Worm (Caenorhabditis elegans) whole organism, early embryonic: Measurements from ENCODE around the gene F07G6.12.
"Not testable (repeated sequence)": the region's sequence is repeated elsewhere in the genome, so short reads cannot be mapped to it uniquely, and the experiment has no call there.

Experiments
- B0310.2 ChIP-seq: sonication (generic microtip); optimal IDR thresholded peaks from 2 replicates; lab custom pipeline; 2016; ENCODE audit warnings: mild to moderate bottlenecking, missing genetic modification characterization, missing compliant biosample characterization
- F13C5.2 ChIP-seq: sonication (generic microtip); optimal IDR thresholded peaks from 2 replicates; lab custom pipeline; 2017; ENCODE audit warnings: mild to moderate bottlenecking, missing genetic modification characterization, inconsistent platforms, missing compliant biosample characterization
- aly-1 ChIP-seq: sonication (generic microtip); optimal IDR thresholded peaks from 2 replicates; lab custom pipeline; 2016; ENCODE audit warnings: missing genetic modification characterization, missing compliant biosample characterization
- ama-1 ChIP-seq: fragments of 150-350 bp; optimal IDR thresholded peaks from 2 replicates; lab custom pipeline; 2014
- ceh-13 ChIP-seq: fragments of 200-800 bp; sonication (Bioruptor generic); optimal IDR thresholded peaks from 2 replicates; lab custom pipeline; 2018; ENCODE audit warnings: mild to moderate bottlenecking, missing genetic modification characterization, missing compliant biosample characterization
- ceh-36 ChIP-seq: sonication (generic microtip); optimal IDR thresholded peaks from 2 replicates; lab custom pipeline; 2016; ENCODE audit warnings: missing genetic modification characterization, inconsistent platforms, missing compliant biosample characterization
- ets-7 ChIP-seq: sonication (generic microtip); optimal IDR thresholded peaks from 2 replicates; lab custom pipeline; 2016; ENCODE audit warnings: missing genotype, missing genetic modification characterization, missing compliant biosample characterization
- flt-1 ChIP-seq: fragments of 200-800 bp; sonication (Bioruptor generic); IDR thresholded peaks from 2 replicates; pipeline ENCODE4 v1.3.6; 2022; ENCODE audit warnings: missing genetic modification characterization, missing compliant biosample characterization
- hmbx-1 ChIP-seq: sonication (generic microtip); optimal IDR thresholded peaks from 2 replicates; lab custom pipeline; 2016; ENCODE audit warnings: mild to moderate bottlenecking, missing genetic modification characterization, missing compliant biosample characterization
- hmg-4 ChIP-seq: fragments of 200-800 bp; sonication (Bioruptor generic); optimal IDR thresholded peaks from 2 replicates; lab custom pipeline; 2018; ENCODE audit warnings: mild to moderate bottlenecking, missing genetic modification characterization, missing compliant biosample characterization
- hnd-1 ChIP-seq: sonication (generic microtip); optimal IDR thresholded peaks from 2 replicates; lab custom pipeline; 2016; ENCODE audit warnings: missing genetic modification characterization, missing compliant biosample characterization
- pes-1 ChIP-seq: fragments of 200-800 bp; sonication (Bioruptor generic); IDR thresholded peaks from 2 replicates; pipeline ENCODE4 v1.3.6; 2022; ENCODE audit warnings: missing genetic modification reagents, missing genetic modification characterization, missing compliant biosample characterization
- scrt-1 ChIP-seq: fragments of 200-800 bp; sonication (Bioruptor generic); IDR thresholded peaks from 2 replicates; pipeline ENCODE4 v1.3.6; 2022; ENCODE audit warnings: missing genetic modification characterization, missing compliant biosample characterization
- sea-1 ChIP-seq: fragments of 200-800 bp; sonication (Bioruptor generic); conservative IDR thresholded peaks from 2 replicates; pipeline ENCODE4 v1.3.6; 2022; ENCODE audit warnings: missing genetic modification characterization, missing compliant biosample characterization
- tbx-11 ChIP-seq: fragments of 200-800 bp; sonication (Bioruptor generic); IDR thresholded peaks from 2 replicates; pipeline ENCODE4 v1.3.6; 2022; ENCODE audit warnings: missing genetic modification characterization, missing compliant biosample characterization
- tbx-37 ChIP-seq: fragments of 200-800 bp; sonication (Bioruptor generic); conservative IDR thresholded peaks from 2 replicates; pipeline ENCODE4 v1.3.6; 2022; ENCODE audit warnings: missing genetic modification reagents, missing genetic modification characterization, missing compliant biosample characterization
- tra-4 ChIP-seq: sonication (generic microtip); optimal IDR thresholded peaks from 2 replicates; lab custom pipeline; 2017; ENCODE audit warnings: missing genetic modification characterization, missing compliant biosample characterization

F07G6.12 gene

DNA sequence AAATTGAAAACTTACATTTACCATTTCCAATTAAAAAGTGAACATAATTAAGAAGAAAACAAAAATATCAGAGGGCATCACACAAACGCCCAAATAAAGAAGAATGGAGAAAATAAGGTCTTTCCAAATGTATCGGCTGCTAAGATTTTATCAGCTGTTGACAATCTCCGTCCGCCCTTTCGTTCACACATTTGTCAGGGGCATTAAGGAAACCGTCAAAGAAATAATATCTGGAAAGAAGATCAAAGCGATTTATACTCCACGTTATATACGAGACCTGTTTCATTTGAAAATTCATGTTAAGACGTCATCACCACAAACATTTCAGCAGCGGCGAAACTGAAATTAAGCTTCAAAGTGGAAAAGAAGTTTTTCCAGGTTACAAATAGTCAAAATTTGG lies 23.5 kb upstream of the F07G6.12 start, which contains the start of gene fbxa-52:
fbxa-52 (minus strand) TSS at position 101 of the 400 bp plus-strand sequence.
- no peak for TF ChIP-seq ceh-36 (tag; lab: Kevin White, UChicago)
- no peak for TF ChIP-seq aly-1 (tag; lab: Kevin White, UChicago)
- TF ChIP-seq hmbx-1 (tag; lab: Kevin White, UChicago), result no peak
- no peak for TF ChIP-seq tbx-37 (GFP tag; lab: Robert Waterston, UW)
- TF ChIP-seq tra-4, result no peak
- no peak for TF ChIP-seq scrt-1 (GFP tag; lab: Robert Waterston, UW)
- no peak for TF ChIP-seq ama-1 (lab: Kevin White, UChicago)
- no peak for TF ChIP-seq ceh-13 (GFP tag; lab: Kevin White, UChicago)
- TF ChIP-seq hmg-4 (GFP tag; lab: Kevin White, UChicago), result no peak

DNA sequence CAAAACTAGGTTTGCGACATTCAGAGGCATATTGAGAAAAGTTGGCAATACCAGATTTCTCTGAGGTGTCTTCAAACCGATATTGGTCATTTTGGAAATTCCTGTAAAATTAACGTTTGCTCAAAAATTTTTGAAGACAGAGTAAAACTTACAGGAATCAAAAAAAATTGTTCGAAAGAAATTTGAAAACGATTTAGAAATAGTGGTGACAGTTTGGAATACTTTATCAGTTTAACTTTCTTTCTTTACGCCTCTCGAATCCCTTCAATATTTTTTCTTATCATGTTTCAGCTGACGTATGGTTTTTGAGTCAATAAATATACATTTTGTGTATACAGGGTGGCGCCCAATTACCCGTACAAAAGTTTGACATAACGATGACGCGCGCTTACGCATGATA lies 17.6 kb upstream of the F07G6.12 start, which contains the start of gene fbxa-53:
fbxa-53 (minus strand) TSS at position 101 of the 400 bp plus-strand sequence.
- TF ChIP-seq tbx-37 (GFP tag; lab: Robert Waterston, UW) (no peak), aly-1 (tag; lab: Kevin White, UChicago) (no peak), ets-7 (no peak), tra-4 (no peak), pes-1 (GFP tag; lab: Robert Waterston, UW) (no peak), F13C5.2 (tag; lab: Kevin White, UChicago) (no peak), hmg-4 (GFP tag; lab: Kevin White, UChicago) (no peak), ama-1 (lab: Kevin White, UChicago) (no peak)

ce11 chrX:1720359-1720758 lies 15.7 kb upstream of the F07G6.12 start, which contains the start of gene F07G6.8:
Gene F07G6.8, minus strand, starts transcription at chrX:1720459.
- TF ChIP-seq hmbx-1 (tag; lab: Kevin White, UChicago) (no peak), flt-1 (GFP tag; lab: Robert Waterston, UW) (no peak), scrt-1 (GFP tag; lab: Robert Waterston, UW) (no peak), sea-1 (no peak), tbx-11 (GFP tag; lab: Robert Waterston, UW) (no peak), B0310.2 (no peak), F13C5.2 (tag; lab: Kevin White, UChicago) (no peak), hmg-4 (GFP tag; lab: Kevin White, UChicago) (no peak), aly-1 (tag; lab: Kevin White, UChicago) (no peak), ama-1 (lab: Kevin White, UChicago) (no peak), ceh-36 (tag; lab: Kevin White, UChicago) (no peak), ets-7 (no peak), hnd-1 (no peak), pes-1 (GFP tag; lab: Robert Waterston, UW) (no peak), ceh-13 (GFP tag; lab: Kevin White, UChicago) (no peak), tra-4 (no peak), tbx-37 (GFP tag; lab: Robert Waterston, UW) (no peak)

- TF ChIP-seq hmbx-1 (tag; lab: Kevin White, UChicago) (no peak), B0310.2 (no peak), sea-1 (no peak), pes-1 (GFP tag; lab: Robert Waterston, UW) (no peak), tbx-37 (GFP tag; lab: Robert Waterston, UW) (no peak), ceh-36 (tag; lab: Kevin White, UChicago) (no peak), hmg-4 (GFP tag; lab: Kevin White, UChicago) (no peak), tbx-11 (GFP tag; lab: Robert Waterston, UW) (no peak), scrt-1 (GFP tag; lab: Robert Waterston, UW) (no peak), ceh-13 (GFP tag; lab: Kevin White, UChicago) (no peak), flt-1 (GFP tag; lab: Robert Waterston, UW) (no peak), ama-1 (lab: Kevin White, UChicago) (no peak), aly-1 (tag; lab: Kevin White, UChicago) (no peak), tra-4 (no peak)
These were observed 9.0 kb upstream of the F07G6.12 start, which contains the start of gene F07G6.2 for ce11 chrX:1727056-1727455. Gene F07G6.2, plus strand, starts transcription at chrX:1727356.

- TF ChIP-seq hmbx-1 (tag; lab: Kevin White, UChicago) (no peak), tbx-37 (GFP tag; lab: Robert Waterston, UW) (no peak), hnd-1 (no peak), sea-1 (no peak), B0310.2 (no peak), tra-4 (no peak)
These were observed 6.5 kb upstream of the F07G6.12 start, which contains the start of gene dgn-3 for ce11 chrX:1729558-1729957. Gene dgn-3, plus strand, starts transcription at chrX:1729858.

ce11 chrX:1737606-1738005 lies 1.6 kb downstream of the F07G6.12 start, which contains the start of gene F07G6.10:
Gene F07G6.10, plus strand, starts transcription at chrX:1737906.
- TF ChIP-seq hmg-4 (GFP tag; lab: Kevin White, UChicago) (no peak), ceh-13 (GFP tag; lab: Kevin White, UChicago) (no peak), aly-1 (tag; lab: Kevin White, UChicago) (no peak), ets-7 (no peak), pes-1 (GFP tag; lab: Robert Waterston, UW) (no peak), scrt-1 (GFP tag; lab: Robert Waterston, UW) (no peak), sea-1 (no peak), tra-4 (no peak), tbx-11 (GFP tag; lab: Robert Waterston, UW) (no peak), hmbx-1 (tag; lab: Kevin White, UChicago) (no peak), B0310.2 (no peak), tbx-37 (GFP tag; lab: Robert Waterston, UW) (no peak), ceh-36 (tag; lab: Kevin White, UChicago) (no peak)

- TF ChIP-seq ceh-13 (GFP tag; lab: Kevin White, UChicago); pes-1 (GFP tag; lab: Robert Waterston, UW); B0310.2: not testable (repeated sequence)
These were observed 6.5 kb downstream of the F07G6.12 start, which contains the start of gene Y75D11A.2 for ce11 chrX:1742530-1742929. Gene Y75D11A.2, plus strand, starts transcription at chrX:1742830.
